Worm (Caenorhabditis elegans) whole organism, L3 larva: ENCODE data around the gene EEED8.14.
A peak's percentile ranks its signal among the peaks of the same experiment; 100 is the strongest.

ENCODE experiments used
- aly-2 ChIP-seq: fragments of 150-350 bp; optimal IDR thresholded peaks from 2 replicates; lab custom pipeline; 2014; ENCODE audit warnings: missing biosample characterization, missing genetic modification characterization
- ceh-82 ChIP-seq: fragments of 150-350 bp; optimal IDR thresholded peaks from 2 replicates; lab custom pipeline; 2014; ENCODE audit warnings: missing biosample characterization, missing genetic modification characterization
- fkh-10 ChIP-seq: sonication (generic microtip); optimal IDR thresholded peaks from 2 replicates; lab custom pipeline; 2017; ENCODE audit warnings: missing biosample characterization, missing genetic modification reagents, missing genetic modification characterization
- fos-1 ChIP-seq: fragments of 150-350 bp; optimal IDR thresholded peaks from 2 replicates; lab custom pipeline; 2014; ENCODE audit warnings: missing biosample characterization, missing genetic modification characterization
- jun-1 ChIP-seq: fragments of 150-350 bp; optimal IDR thresholded peaks from 2 replicates; lab custom pipeline; 2014; ENCODE audit warnings: missing biosample characterization, missing genetic modification reagents, missing genetic modification characterization
- nhr-76 ChIP-seq: fragments of 150-350 bp; sonication (generic microtip); optimal IDR thresholded peaks from 5 replicates; lab custom pipeline; 2014; ENCODE audit warnings: missing biosample characterization, missing genetic modification characterization
- pha-4 ChIP-seq: fragments of 150-350 bp; optimal IDR thresholded peaks from 2 replicates; lab custom pipeline; 2014; ENCODE audit warnings: missing biosample characterization, missing genetic modification reagents, missing genetic modification characterization
- pqm-1 ChIP-seq: fragments of 150-350 bp; optimal IDR thresholded peaks from 2 replicates; lab custom pipeline; 2017; ENCODE audit warnings: missing biosample characterization, missing genetic modification characterization, inconsistent platforms
- snpc-4 ChIP-seq: fragments of 150-350 bp; optimal IDR thresholded peaks from 2 replicates; lab custom pipeline; 2014; ENCODE audit warnings: missing biosample characterization, missing genetic modification characterization
- unc-62 ChIP-seq: fragments of 150-350 bp; sonication (generic microtip); optimal IDR thresholded peaks from 4 replicates; lab custom pipeline; 2014; ENCODE audit warnings: missing biosample characterization, missing genetic modification reagents, missing genetic modification characterization
- ztf-4 ChIP-seq: fragments of 150-350 bp; optimal IDR thresholded peaks from 2 replicates; lab custom pipeline; 2014; ENCODE audit warnings: missing biosample characterization, missing genetic modification characterization

DNA sequence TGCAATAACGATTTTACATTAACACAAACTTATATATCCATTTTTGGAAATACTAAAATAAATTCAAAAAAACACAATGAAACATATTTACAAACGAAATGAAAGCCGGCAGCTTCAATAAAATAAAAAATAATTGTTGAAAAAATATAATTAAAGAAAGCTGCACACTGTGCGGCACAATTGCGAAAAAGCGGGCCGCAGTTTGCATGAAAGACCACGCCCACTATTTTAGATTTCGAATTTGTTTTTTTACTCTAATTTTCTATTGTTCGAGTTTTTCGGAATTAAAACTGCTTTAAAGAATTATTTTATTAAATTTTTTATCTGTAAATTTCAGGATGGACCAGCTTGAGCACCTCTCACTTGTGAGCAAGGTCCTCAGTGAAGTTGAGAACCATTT lies 14.7 kb downstream of the EEED8.14 start, which contains the start of gene mog-5:
- TF ChIP-seq ceh-82 (tag; lab: Kevin White, UChicago): no peak
- TF ChIP-seq aly-2: no peak
- no peak for TF ChIP-seq pqm-1
- no peak for TF ChIP-seq snpc-4 (tag; lab: Kevin White, UChicago)
- TF ChIP-seq jun-1 (tag; lab: Kevin White, UChicago): no peak
- TF ChIP-seq fkh-10 (GFP tag; lab: Kevin White, UChicago): no peak
- no peak for TF ChIP-seq unc-62 (GFP tag; lab: Kevin White, UChicago)
- no peak for TF ChIP-seq nhr-76 (tag; lab: Kevin White, UChicago)
- TF ChIP-seq fos-1 (tag; lab: Kevin White, UChicago): no peak
- TF ChIP-seq pha-4: peak; percentile 50
- no peak for TF ChIP-seq ztf-4 (tag; lab: Kevin White, UChicago)
